Worm (Caenorhabditis elegans) whole organism, L2 larva: Measurements from ENCODE around the gene dnj-24.

Experiments
- Y55F3AM.14 ChIP-seq: fragments of 200-800 bp; sonication (Bioruptor generic); optimal IDR thresholded peaks from 2 replicates; lab custom pipeline; 2018; ENCODE audit warnings: mild to moderate bottlenecking, missing genetic modification characterization, missing compliant biosample characterization
- ama-1 ChIP-seq: fragments of 150-350 bp; optimal IDR thresholded peaks from 2 replicates; lab custom pipeline; 2018; ENCODE audit warnings: inconsistent platforms
- nhr-11 ChIP-seq: fragments of 150-350 bp; optimal IDR thresholded peaks from 2 replicates; lab custom pipeline; 2014; ENCODE audit warnings: missing biosample characterization, missing genetic modification characterization
- nhr-25 ChIP-seq: fragments of 150-350 bp; sonication (generic microtip); optimal IDR thresholded peaks from 3 replicates; lab custom pipeline; 2014; ENCODE audit warnings: missing biosample characterization, missing genetic modification characterization

- TF ChIP-seq Y55F3AM.14 (GFP tag; lab: Kevin White, UChicago) (no peak), nhr-25 (tag; lab: Kevin White, UChicago) (no peak), nhr-11 (tag; lab: Kevin White, UChicago) (no peak), ama-1 (no peak)
These were observed 35.8 kb downstream of the dnj-24 start for ce11 chrIII:5388113-5388512.
